Fruit fly (Drosophila melanogaster) whole organism, embryonic: ENCODE data around the gene Tsp29Fb.

ENCODE experiments used
- Awh ChIP-seq: fragments of 200-800 bp; sonication (Bioruptor generic); IDR thresholded peaks from 2 replicates; pipeline ENCODE4, ENCODE4 v1.3.6; 2022; ENCODE audit warnings: missing biosample characterization, missing genetic modification characterization
- CG12299 ChIP-seq: fragments of 200-800 bp; sonication (Bioruptor generic); optimal IDR thresholded peaks from 2 replicates; lab custom pipeline; 2018; ENCODE audit warnings: missing biosample characterization, mild to moderate bottlenecking, missing genetic modification characterization
- CG42726 ChIP-seq: fragments of 200-800 bp; sonication (Bioruptor generic); IDR thresholded peaks from 2 replicates; pipeline ENCODE4 v1.3.6; 2022; ENCODE audit warnings: missing biosample characterization, missing genetic modification characterization; ENCODE audit not compliant: partially characterized antibody
- fd96Cb ChIP-seq: fragments of 200-800 bp; sonication (Bioruptor generic); optimal IDR thresholded peaks from 2 replicates; lab custom pipeline; 2018; ENCODE audit warnings: missing biosample characterization, mild to moderate bottlenecking, missing genetic modification characterization, moderate library complexity
- lab ChIP-seq: fragments of 200-800 bp; sonication (Bioruptor generic); optimal IDR thresholded peaks from 3 replicates; lab custom pipeline; 2017; ENCODE audit warnings: missing biosample characterization, missing genetic modification characterization, mild to moderate bottlenecking, moderate library complexity, missing genetic modification reagents

- TF ChIP-seq CG42726 (no peak), Awh (no peak), fd96Cb (tag; lab: Kevin White, UChicago) (no peak), CG12299 (tag; lab: Kevin White, UChicago) (no peak), lab (no peak)
Observed at dm6 chr2L:8967235-8967634, 30.0 kb downstream of the Tsp29Fb start, which contains the start of gene CG18088.
